Worm (Caenorhabditis elegans) whole organism, late embryonic: Measurements from ENCODE around the gene clec-36.

Experiments
- C38D4.7 ChIP-seq: fragments of 200-800 bp; sonication (Bioruptor generic); optimal IDR thresholded peaks from 2 replicates; lab custom pipeline; 2018; ENCODE audit warnings: mild to moderate bottlenecking, missing genetic modification characterization, moderate library complexity, missing compliant biosample characterization
- K02D7.2 ChIP-seq: sonication (generic microtip); optimal IDR thresholded peaks from 2 replicates; lab custom pipeline; 2017; ENCODE audit warnings: mild to moderate bottlenecking, missing genetic modification characterization, missing compliant biosample characterization
- ama-1 ChIP-seq: fragments of 150-350 bp; optimal IDR thresholded peaks from 2 replicates; lab custom pipeline; 2014
- ceh-14 ChIP-seq: sonication (generic microtip); optimal IDR thresholded peaks from 2 replicates; lab custom pipeline; 2016; ENCODE audit warnings: missing genotype, missing genetic modification characterization, missing compliant biosample characterization
- ceh-18 ChIP-seq: sonication (generic microtip); optimal IDR thresholded peaks from 2 replicates; lab custom pipeline; 2016; ENCODE audit warnings: missing genetic modification characterization, missing compliant biosample characterization
- ceh-19 ChIP-seq: fragments of 200-800 bp; sonication (Bioruptor generic); optimal IDR thresholded peaks from 2 replicates; lab custom pipeline; 2018; ENCODE audit warnings: mild to moderate bottlenecking, missing genetic modification characterization, missing compliant biosample characterization
- ceh-45 ChIP-seq: fragments of 200-800 bp; sonication (Bioruptor generic); IDR thresholded peaks from 2 replicates; pipeline ENCODE4 v1.3.6; 2022; ENCODE audit warnings: missing genetic modification reagents, missing genetic modification characterization, missing compliant biosample characterization
- ceh-48 ChIP-seq: sonication (generic microtip); optimal IDR thresholded peaks from 2 replicates; lab custom pipeline; 2016; ENCODE audit warnings: missing genetic modification characterization, inconsistent platforms, missing compliant biosample characterization
- ceh-6 ChIP-seq: fragments of 200-800 bp; sonication (Bioruptor generic); optimal IDR thresholded peaks from 2 replicates; lab custom pipeline; 2018; ENCODE audit warnings: mild to moderate bottlenecking, missing genetic modification characterization, missing compliant biosample characterization
- che-1 ChIP-seq: sonication (generic microtip); optimal IDR thresholded peaks from 2 replicates; lab custom pipeline; 2016; ENCODE audit warnings: mild to moderate bottlenecking, missing genetic modification characterization, missing compliant biosample characterization
- dmd-4 ChIP-seq: sonication (generic microtip); optimal IDR thresholded peaks from 2 replicates; lab custom pipeline; 2016; ENCODE audit warnings: borderline replicate concordance, missing genetic modification characterization, missing compliant biosample characterization
- elt-2 ChIP-seq: sonication (generic microtip); optimal IDR thresholded peaks from 2 replicates; lab custom pipeline; 2016; ENCODE audit warnings: missing genetic modification reagents, missing genetic modification characterization, missing compliant biosample characterization
- ets-4 ChIP-seq: sonication (generic microtip); optimal IDR thresholded peaks from 2 replicates; lab custom pipeline; 2016; ENCODE audit warnings: missing genetic modification characterization, missing compliant biosample characterization
- fax-1 ChIP-seq: sonication (generic microtip); optimal IDR thresholded peaks from 2 replicates; lab custom pipeline; 2016; ENCODE audit warnings: missing genotype, missing genetic modification characterization, missing compliant biosample characterization
- gmeb-2 ChIP-seq: sonication (generic microtip); optimal IDR thresholded peaks from 2 replicates; lab custom pipeline; 2016; ENCODE audit warnings: missing genetic modification characterization, inconsistent platforms, missing compliant biosample characterization
- hlh-6 ChIP-seq: sonication (generic microtip); optimal IDR thresholded peaks from 2 replicates; lab custom pipeline; 2016; ENCODE audit warnings: missing genotype, missing genetic modification characterization, missing compliant biosample characterization
- hlh-8 ChIP-seq: sonication (generic microtip); optimal IDR thresholded peaks from 2 replicates; lab custom pipeline; 2016; ENCODE audit warnings: missing genotype, missing genetic modification characterization, missing compliant biosample characterization
- lim-6 ChIP-seq: sonication (generic microtip); optimal IDR thresholded peaks from 2 replicates; lab custom pipeline; 2016; ENCODE audit warnings: missing genetic modification characterization, missing compliant biosample characterization
- madf-2 ChIP-seq: sonication (generic microtip); optimal IDR thresholded peaks from 2 replicates; lab custom pipeline; 2017; ENCODE audit warnings: missing genetic modification characterization, missing compliant biosample characterization
- mec-3 ChIP-seq: sonication (generic microtip); optimal IDR thresholded peaks from 2 replicates; lab custom pipeline; 2016; ENCODE audit warnings: borderline replicate concordance, missing genetic modification characterization, missing compliant biosample characterization
- nfya-1 ChIP-seq: sonication (generic microtip); optimal IDR thresholded peaks from 2 replicates; lab custom pipeline; 2017; ENCODE audit warnings: missing genetic modification characterization, mild to moderate bottlenecking, missing compliant biosample characterization, antibody characterized with exemption, moderate library complexity
- nhr-11 ChIP-seq: fragments of 150-350 bp; optimal IDR thresholded peaks from 2 replicates; lab custom pipeline; 2014; ENCODE audit warnings: missing biosample characterization, missing genetic modification characterization
- nhr-232 ChIP-seq: sonication (generic microtip); optimal IDR thresholded peaks from 2 replicates; lab custom pipeline; 2016; ENCODE audit warnings: missing genetic modification characterization, missing compliant biosample characterization
- odd-2 ChIP-seq: sonication (generic microtip); optimal IDR thresholded peaks from 2 replicates; lab custom pipeline; 2017; ENCODE audit warnings: antibody characterized with exemption, mild to moderate bottlenecking, missing genetic modification characterization, missing compliant biosample characterization
- pat-9 ChIP-seq: fragments of 200-800 bp; sonication (Bioruptor generic); optimal IDR thresholded peaks from 2 replicates; lab custom pipeline; 2018; ENCODE audit warnings: mild to moderate bottlenecking, missing genetic modification characterization, moderate library complexity, missing compliant biosample characterization
- pax-1 ChIP-seq: fragments of 150-350 bp; optimal IDR thresholded peaks from 2 replicates; lab custom pipeline; 2014; ENCODE audit warnings: missing biosample characterization, missing genetic modification characterization
- pros-1 ChIP-seq: fragments of 150-350 bp; optimal IDR thresholded peaks from 2 replicates; lab custom pipeline; 2014; ENCODE audit warnings: missing biosample characterization, missing genetic modification reagents, missing genetic modification characterization
- ref-2 ChIP-seq: sonication (generic microtip); optimal IDR thresholded peaks from 2 replicates; lab custom pipeline; 2016; ENCODE audit warnings: missing genetic modification characterization, missing compliant biosample characterization
- rnt-1 ChIP-seq: sonication (generic microtip); optimal IDR thresholded peaks from 2 replicates; lab custom pipeline; 2016; ENCODE audit warnings: missing genetic modification characterization, missing compliant biosample characterization
- sdc-2 ChIP-seq: sonication (generic microtip); optimal IDR thresholded peaks from 2 replicates; lab custom pipeline; 2016; ENCODE audit warnings: missing genotype, missing genetic modification characterization, missing compliant biosample characterization
- sox-2 ChIP-seq: fragments of 200-800 bp; sonication (Bioruptor generic); IDR thresholded peaks from 2 replicates; pipeline ENCODE4 v1.3.6; 2022; ENCODE audit warnings: missing genetic modification reagents, missing genetic modification characterization, missing compliant biosample characterization
- sox-4 ChIP-seq: sonication (generic microtip); optimal IDR thresholded peaks from 2 replicates; lab custom pipeline; 2017; ENCODE audit warnings: mild to moderate bottlenecking, missing genetic modification characterization, inconsistent platforms, missing compliant biosample characterization
- syd-9 ChIP-seq: sonication (generic microtip); optimal IDR thresholded peaks from 2 replicates; lab custom pipeline; 2016; ENCODE audit warnings: mild to moderate bottlenecking, missing genetic modification characterization, moderate library complexity, missing compliant biosample characterization
- tbx-2 ChIP-seq: sonication (generic microtip); optimal IDR thresholded peaks from 2 replicates; lab custom pipeline; 2016; ENCODE audit warnings: missing genetic modification characterization, missing compliant biosample characterization
- tbx-7 ChIP-seq: sonication (generic microtip); optimal IDR thresholded peaks from 2 replicates; lab custom pipeline; 2016; ENCODE audit warnings: missing genotype, missing genetic modification characterization, missing compliant biosample characterization
- ttx-3 ChIP-seq: sonication (generic microtip); optimal IDR thresholded peaks from 2 replicates; lab custom pipeline; 2016; ENCODE audit warnings: missing genetic modification reagents, missing genetic modification characterization, missing compliant biosample characterization
- unc-3 ChIP-seq, 2 experiments: fragments of 200-800 bp in 1 of 2; sonication (Bioruptor generic) in 1 of 2; sonication (generic microtip) in 1 of 2; conservative IDR thresholded peaks in 1 of 2; optimal IDR thresholded peaks in 1 of 2; 2 replicates each; pipeline versions ENCODE4 v1.3.6 to Lab custom; 2016 to 2022; ENCODE audit warnings: missing compliant biosample characterization in 2 of 2, missing genetic modification characterization in 2 of 2, missing genetic modification reagents in 1 of 2
- unc-55 ChIP-seq: sonication (generic microtip); optimal IDR thresholded peaks from 2 replicates; lab custom pipeline; 2017; ENCODE audit warnings: missing biosample characterization, missing genetic modification reagents, missing genetic modification characterization
- zip-5 ChIP-seq: sonication (generic microtip); optimal IDR thresholded peaks from 2 replicates; lab custom pipeline; 2016; ENCODE audit warnings: missing genetic modification characterization, missing compliant biosample characterization
- ztf-16 ChIP-seq: sonication (generic microtip); optimal IDR thresholded peaks from 2 replicates; lab custom pipeline; 2017; ENCODE audit warnings: missing genetic modification characterization, missing compliant biosample characterization

clec-36 gene

ce11 chrV:16848498-16848897 lies at the start of gene clec-36, which contains the start of gene clec-26:
clec-36 (minus strand) TSS chrV:16848598.
clec-26 (plus strand) TSS chrV:16848611.
- no peak for TF ChIP-seq sox-4
- TF ChIP-seq mec-3 (tag; lab: Kevin White, UChicago): no peak
- TF ChIP-seq syd-9 (tag; lab: Kevin White, UChicago): no peak
- TF ChIP-seq tbx-7 (tag; lab: Kevin White, UChicago): no peak
- no peak for TF ChIP-seq pax-1 (tag; lab: Kevin White, UChicago)
- TF ChIP-seq nfya-1: no peak
- no peak for TF ChIP-seq ceh-18 (tag; lab: Kevin White, UChicago)
- TF ChIP-seq C38D4.7 (GFP tag; lab: Kevin White, UChicago): no peak
- no peak for TF ChIP-seq gmeb-2 (tag; lab: Kevin White, UChicago)
- no peak for TF ChIP-seq ama-1 (lab: Kevin White, UChicago)
- TF ChIP-seq ets-4: no peak
- no peak for TF ChIP-seq ttx-3 (tag; lab: Kevin White, UChicago)
- no peak for TF ChIP-seq dmd-4
- no peak for TF ChIP-seq che-1 (tag; lab: Kevin White, UChicago)
- no peak for TF ChIP-seq tbx-2

- TF ChIP-seq unc-55 (GFP tag; lab: Kevin White, UChicago) (no peak), lim-6 (no peak), hlh-6 (tag; lab: Kevin White, UChicago) (no peak), madf-2 (tag; lab: Kevin White, UChicago) (no peak), nfya-1 (no peak), ceh-19 (no peak), elt-2 (no peak), unc-3 (GFP tag; conservative IDR thresholded peaks at IDR 0.05; lab: Robert Waterston, UW) (no peak), unc-3 (tag; optimal IDR thresholded peaks at IDR 0.05; lab: Kevin White, UChicago) (no peak), K02D7.2 (no peak), sdc-2 (tag; lab: Kevin White, UChicago) (no peak), zip-5 (tag; lab: Kevin White, UChicago) (no peak), ceh-6 (no peak), pax-1 (tag; lab: Kevin White, UChicago) (no peak), syd-9 (tag; lab: Kevin White, UChicago) (no peak), ref-2 (tag; lab: Kevin White, UChicago) (no peak), nhr-232 (no peak), ceh-45 (no peak), fax-1 (tag; lab: Kevin White, UChicago) (no peak), sox-2 (GFP tag; lab: Robert Waterston, UW) (no peak), rnt-1 (tag; lab: Kevin White, UChicago) (no peak)
Measured at ce11 chrV:16893440-16893839, 45.0 kb upstream of the clec-36 start, which contains the start of gene F09C6.15. F09C6.15 (plus strand) TSS chrV:16893740.

- TF ChIP-seq ttx-3 (tag; lab: Kevin White, UChicago) (no peak), odd-2 (tag; lab: Kevin White, UChicago) (no peak), pax-1 (tag; lab: Kevin White, UChicago) (no peak), unc-3 (GFP tag; conservative IDR thresholded peaks at IDR 0.05; lab: Robert Waterston, UW) (no peak), unc-3 (tag; optimal IDR thresholded peaks at IDR 0.05; lab: Kevin White, UChicago) (no peak), dmd-4 (no peak), ceh-14 (tag; lab: Kevin White, UChicago) (no peak), ztf-16 (tag; lab: Kevin White, UChicago) (no peak), fax-1 (tag; lab: Kevin White, UChicago) (no peak), che-1 (tag; lab: Kevin White, UChicago) (no peak), hlh-8 (tag; lab: Kevin White, UChicago) (no peak)
Measured at ce11 chrV:16888788-16889325, 40.5 kb upstream of the clec-36 start, which contains the start of the genes ifas-2 and fbxa-44. ifas-2 (minus strand) TSS chrV:16888888. fbxa-44 (plus strand) TSS chrV:16889275.

- TF ChIP-seq ceh-48 (tag; lab: Kevin White, UChicago): no peak
- no peak for TF ChIP-seq K02D7.2
- no peak for TF ChIP-seq ama-1 (lab: Kevin White, UChicago)
- no peak for TF ChIP-seq ceh-6
- TF ChIP-seq nhr-11 (tag; lab: Kevin White, UChicago): no peak
- TF ChIP-seq C38D4.7 (GFP tag; lab: Kevin White, UChicago): no peak
- TF ChIP-seq unc-3 (GFP tag; conservative IDR thresholded peaks at IDR 0.05; lab: Robert Waterston, UW): no peak
- no peak for TF ChIP-seq unc-3 (tag; optimal IDR thresholded peaks at IDR 0.05; lab: Kevin White, UChicago)
- TF ChIP-seq hlh-8 (tag; lab: Kevin White, UChicago): no peak
- no peak for TF ChIP-seq pat-9 (tag; lab: Kevin White, UChicago)
- TF ChIP-seq pros-1: no peak
- no peak for TF ChIP-seq ceh-18 (tag; lab: Kevin White, UChicago)
Measured at ce11 chrV:16884744-16885143, 36.3 kb upstream of the clec-36 start, which contains the start of gene F09C6.13. F09C6.13 (plus strand) TSS chrV:16885044.
